Worm (Caenorhabditis elegans) whole organism, L3 larva: ENCODE measurements around the gene Y45F10C.4.

ENCODE experiments used
- aly-2 ChIP-seq: fragments of 150-350 bp; optimal IDR thresholded peaks from 2 replicates; lab custom pipeline; 2014; ENCODE audit warnings: missing biosample characterization, missing genetic modification characterization
- ama-1 ChIP-seq: fragments of 150-350 bp; optimal IDR thresholded peaks from 2 replicates; lab custom pipeline; 2018
- ceh-82 ChIP-seq: fragments of 150-350 bp; optimal IDR thresholded peaks from 2 replicates; lab custom pipeline; 2014; ENCODE audit warnings: missing biosample characterization, missing genetic modification characterization
- elt-3 ChIP-seq, 3 experiments: fragments of 150-350 bp in 1 of 3; sonication (generic microtip) in 2 of 3; optimal IDR thresholded peaks; 2 replicates in 2 of 3; 4 replicates in 1 of 3; lab custom pipeline; 2014 to 2017; ENCODE audit warnings: missing biosample characterization in 3 of 3, missing genetic modification characterization in 3 of 3
- fkh-10 ChIP-seq: sonication (generic microtip); optimal IDR thresholded peaks from 2 replicates; lab custom pipeline; 2017; ENCODE audit warnings: missing biosample characterization, missing genetic modification reagents, missing genetic modification characterization
- hmg-11 ChIP-seq: sonication (generic microtip); optimal IDR thresholded peaks from 2 replicates; lab custom pipeline; 2016; ENCODE audit warnings: missing genetic modification characterization, missing compliant biosample characterization
- mml-1 ChIP-seq: fragments of 150-350 bp; sonication (generic microtip); optimal IDR thresholded peaks from 3 replicates; lab custom pipeline; 2014; ENCODE audit warnings: missing biosample characterization, missing genetic modification characterization
- nhr-237 ChIP-seq: fragments of 150-350 bp; optimal IDR thresholded peaks from 2 replicates; lab custom pipeline; 2014; ENCODE audit warnings: missing biosample characterization, missing genetic modification characterization
- nhr-77 ChIP-seq: fragments of 150-350 bp; optimal IDR thresholded peaks from 2 replicates; lab custom pipeline; 2014; ENCODE audit warnings: missing biosample characterization, missing genetic modification characterization
- snpc-4 ChIP-seq: fragments of 150-350 bp; optimal IDR thresholded peaks from 2 replicates; lab custom pipeline; 2014; ENCODE audit warnings: missing biosample characterization, missing genetic modification characterization
- unc-39 ChIP-seq: sonication (generic microtip); optimal IDR thresholded peaks from 4 replicates; lab custom pipeline; 2017; ENCODE audit warnings: missing biosample characterization, missing genetic modification characterization
- unc-62 ChIP-seq: fragments of 150-350 bp; sonication (generic microtip); optimal IDR thresholded peaks from 4 replicates; lab custom pipeline; 2014; ENCODE audit warnings: missing biosample characterization, missing genetic modification reagents, missing genetic modification characterization
- ztf-4 ChIP-seq: fragments of 150-350 bp; optimal IDR thresholded peaks from 2 replicates; lab custom pipeline; 2014; ENCODE audit warnings: missing biosample characterization, missing genetic modification characterization

DNA sequence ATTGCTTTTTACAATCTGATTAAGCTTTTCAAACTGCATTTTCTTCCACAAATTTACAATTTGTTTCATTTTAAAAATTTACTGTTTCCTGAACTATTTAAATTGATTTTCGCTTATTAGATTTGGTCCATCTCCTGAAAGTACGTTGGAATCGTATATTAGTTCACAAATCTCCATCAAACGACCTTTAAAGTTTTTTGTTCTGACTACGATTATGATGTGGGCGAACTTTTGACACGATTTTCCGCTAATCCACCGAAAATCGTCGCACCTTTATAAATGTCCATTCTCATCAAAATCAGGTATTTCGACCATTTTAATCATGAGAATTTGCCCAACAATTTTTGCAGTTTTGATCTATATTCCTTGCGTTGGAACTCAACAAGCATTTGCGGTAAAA is 40.5 kb downstream of the Y45F10C.4 start, which contains the start of gene C08F11.1:
- no peak for TF ChIP-seq fkh-10 (GFP tag; lab: Kevin White, UChicago)
- no peak for TF ChIP-seq ztf-4
- no peak for TF ChIP-seq snpc-4 (tag; lab: Kevin White, UChicago)
- no peak for TF ChIP-seq nhr-237 (tag; lab: Kevin White, UChicago)
- TF ChIP-seq aly-2 (tag; lab: Kevin White, UChicago), result no peak
- no peak for TF ChIP-seq ceh-82 (tag; lab: Kevin White, UChicago)
- TF ChIP-seq hmg-11, result no peak
- TF ChIP-seq unc-62 (GFP tag; lab: Kevin White, UChicago), result no peak
- no peak for TF ChIP-seq ama-1 (lab: Kevin White, UChicago)
- TF ChIP-seq unc-39 (tag; lab: Kevin White, UChicago), result no peak
- TF ChIP-seq elt-3 (tag; optimal IDR thresholded peaks at IDR 0.05; lab: Kevin White, UChicago), result no peak
- TF ChIP-seq nhr-77 (tag; lab: Kevin White, UChicago), result no peak
- TF ChIP-seq mml-1 (tag; lab: Kevin White, UChicago), result no peak
